Worm (Caenorhabditis elegans) whole organism, L4 larva: ENCODE data around the gene sru-44.

ENCODE experiments used
- ceh-82 ChIP-seq: sonication (generic microtip); optimal IDR thresholded peaks from 2 replicates; lab custom pipeline; 2017; ENCODE audit warnings: missing biosample characterization, missing genetic modification characterization
- jun-1 ChIP-seq: fragments of 150-350 bp; optimal IDR thresholded peaks from 2 replicates; lab custom pipeline; 2014; ENCODE audit warnings: missing biosample characterization, missing genetic modification reagents, missing genetic modification characterization
- lin-13 ChIP-seq: fragments of 150-350 bp; optimal IDR thresholded peaks from 2 replicates; lab custom pipeline; 2014; ENCODE audit warnings: missing biosample characterization, missing genetic modification reagents, missing genetic modification characterization
- lin-15B ChIP-seq: fragments of 150-350 bp; sonication (generic microtip); optimal IDR thresholded peaks from 3 replicates; lab custom pipeline; 2014; ENCODE audit warnings: missing biosample characterization, missing genetic modification characterization
- lin-39 ChIP-seq: fragments of 150-350 bp; optimal IDR thresholded peaks from 2 replicates; lab custom pipeline; 2014; ENCODE audit warnings: missing biosample characterization, missing genetic modification reagents, missing genetic modification characterization
- mdl-1 ChIP-seq, 2 experiments: fragments of 150-350 bp in 1 of 2; sonication (generic microtip) in 1 of 2; optimal IDR thresholded peaks; 2 replicates each; lab custom pipeline; 2014 to 2017; ENCODE audit warnings: missing biosample characterization in 2 of 2, missing genetic modification characterization in 2 of 2
- mdt-29 ChIP-seq: fragments of 200-800 bp; sonication (Bioruptor generic); IDR thresholded peaks from 2 replicates; pipeline ENCODE4 v1.3.6; 2022; ENCODE audit warnings: missing genetic modification reagents, missing genetic modification characterization, missing compliant biosample characterization
- mes-2 ChIP-seq: sonication (generic microtip); optimal IDR thresholded peaks from 2 replicates; lab custom pipeline; 2016; ENCODE audit warnings: missing genotype, mild to moderate bottlenecking, missing genetic modification characterization, missing compliant biosample characterization; ENCODE audit not compliant: poor library complexity, severe bottlenecking
- nhr-10 ChIP-seq: fragments of 150-350 bp; optimal IDR thresholded peaks from 2 replicates; lab custom pipeline; 2014; ENCODE audit warnings: missing biosample characterization, missing genetic modification characterization
- nhr-237 ChIP-seq: sonication (generic microtip); optimal IDR thresholded peaks from 2 replicates; lab custom pipeline; 2017; ENCODE audit warnings: missing biosample characterization, missing genetic modification characterization
- snpc-4 ChIP-seq: fragments of 150-350 bp; optimal IDR thresholded peaks from 2 replicates; lab custom pipeline; 2014; ENCODE audit warnings: missing biosample characterization, missing genetic modification characterization
- unc-130 ChIP-seq: sonication (generic microtip); optimal IDR thresholded peaks from 2 replicates; lab custom pipeline; 2016; ENCODE audit warnings: missing genetic modification reagents, missing genetic modification characterization, missing compliant biosample characterization
- zfp-3 ChIP-seq: fragments of 200-800 bp; sonication (Bioruptor generic); conservative IDR thresholded peaks from 2 replicates; pipeline ENCODE4 v1.3.6; 2022; ENCODE audit warnings: missing genetic modification reagents, missing genetic modification characterization, missing compliant biosample characterization

ce11 chrV:16470916-16471315 lies 3.2 kb upstream of the sru-44 start, which contains the start of gene srh-138:
- TF ChIP-seq unc-130 (GFP tag; lab: Kevin White, UChicago) = no peak
- no peak for TF ChIP-seq lin-15B (tag; lab: Kevin White, UChicago)
- no peak for TF ChIP-seq nhr-10 (tag; lab: Kevin White, UChicago)
- no peak for TF ChIP-seq lin-39 (tag; lab: Kevin White, UChicago)
- TF ChIP-seq mdt-29 = no peak
- TF ChIP-seq nhr-237 = no peak
- no peak for TF ChIP-seq snpc-4 (tag; lab: Kevin White, UChicago)
- no peak for TF ChIP-seq ceh-82 (tag; lab: Kevin White, UChicago)
- no peak for TF ChIP-seq mes-2
- TF ChIP-seq jun-1 (tag; lab: Kevin White, UChicago) = no peak
- no peak for TF ChIP-seq lin-13
- TF ChIP-seq zfp-3 (GFP tag; lab: Robert Waterston, UW) = no peak
- no peak for TF ChIP-seq mdl-1 (tag; optimal IDR thresholded peaks at IDR 0.05; lab: Kevin White, UChicago)
